Worm (Caenorhabditis elegans): ENCODE data around the gene his-37.

The his-37 gene

DNA sequence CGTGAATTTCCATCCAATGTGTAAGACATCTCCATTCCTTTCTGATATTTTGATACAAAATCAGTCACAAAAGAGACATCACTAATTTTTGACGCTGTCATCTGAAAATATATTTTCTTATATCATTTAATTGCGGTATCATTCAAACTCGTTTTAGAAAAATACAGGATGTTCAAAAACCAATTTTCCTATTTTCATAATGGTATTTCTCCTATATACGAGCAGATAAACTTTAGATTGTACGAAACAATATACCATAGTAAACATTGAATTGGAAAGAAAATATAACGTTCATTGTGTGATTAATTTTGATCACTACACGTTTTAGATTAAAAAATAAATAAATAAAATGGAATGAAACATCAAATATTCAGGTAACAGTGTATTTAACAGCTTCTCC lies 5.4 kb upstream of the his-37 start, which contains the start of gene C50F4.16:
TSS of gene C50F4.16 (minus strand) at position 101 of the 400 bp plus-strand sequence.
- no peak for TF ChIP-seq lin-39 (tag; optimal IDR thresholded peaks at IDR 0.05)
- no peak for TF ChIP-seq egl-13 (tag; optimal IDR thresholded peaks at IDR 0.05)
- TF ChIP-seq nhr-12 (tag; optimal IDR thresholded peaks at IDR 0.05) = no peak
- TF ChIP-seq snpc-4 (tag; optimal IDR thresholded peaks at IDR 0.05) = no peak
- no peak for TF ChIP-seq zag-1 (tag; optimal IDR thresholded peaks at IDR 0.05)
- no peak for TF ChIP-seq lin-35 (GFP tag; optimal IDR thresholded peaks at IDR 0.05)

DNA sequence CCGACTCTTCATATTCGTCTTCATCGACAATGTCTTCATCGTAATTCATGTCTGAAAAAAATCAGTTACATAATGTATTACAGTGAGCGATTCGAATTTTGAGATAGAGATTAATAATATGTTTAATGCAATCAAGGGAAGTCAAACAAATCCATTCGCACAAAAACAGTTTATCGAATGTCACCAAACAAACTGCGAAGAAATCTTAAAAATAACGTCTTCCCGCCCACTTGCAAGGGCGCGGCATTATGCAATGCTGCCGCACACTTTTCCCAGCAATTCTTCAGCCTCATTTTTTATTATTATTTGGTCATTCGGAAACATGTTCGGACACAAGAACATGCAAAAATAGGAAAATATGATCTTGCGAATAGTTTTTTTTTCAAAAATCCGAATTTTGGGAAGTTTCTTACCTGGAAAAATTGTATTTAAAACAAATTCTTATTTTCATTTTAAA lies 2.7 kb upstream of the his-37 start, which contains the start of gene mdf-1:
TSS of gene mdf-1 (minus strand) at position 51 of the 457 bp plus-strand sequence.
- no peak for TF ChIP-seq nhr-12 (tag; optimal IDR thresholded peaks at IDR 0.05)
- TF ChIP-seq efl-3 (GFP tag; optimal IDR thresholded peaks at IDR 0.05) = no peak
- TF ChIP-seq aha-1 (tag; optimal IDR thresholded peaks at IDR 0.05) = no peak
- no peak for TF ChIP-seq sox-4 (tag; optimal IDR thresholded peaks at IDR 0.05)
- peak; percentile 90 to 96 for TF ChIP-seq lin-35 (GFP tag; optimal IDR thresholded peaks at IDR 0.05)
- TF ChIP-seq mep-1 (tag; optimal IDR thresholded peaks at IDR 0.05) = peak; percentile 26
- no peak for TF ChIP-seq hlh-17 (GFP tag; optimal IDR thresholded peaks at IDR 0.05; ENCODE audit: borderline replicate concordance)
- TF ChIP-seq fos-1 (tag; optimal IDR thresholded peaks at IDR 0.05) = no peak
- TF ChIP-seq tbx-2 (tag; optimal IDR thresholded peaks at IDR 0.05) = peak; percentile 60
- TF ChIP-seq vab-15 (tag; optimal IDR thresholded peaks at IDR 0.05) = no peak
- TF ChIP-seq isw-1 (GFP tag; IDR thresholded peaks at IDR 0.05) = no peak
- peak; percentile 32 for TF ChIP-seq unc-86 (tag; optimal IDR thresholded peaks at IDR 0.05)
- TF ChIP-seq blmp-1 (tag; optimal IDR thresholded peaks at IDR 0.05) = peak; percentile 62
- peak; percentile 24 for TF ChIP-seq ztf-4 (tag; optimal IDR thresholded peaks at IDR 0.05)
- TF ChIP-seq fkh-10 (GFP tag; optimal IDR thresholded peaks at IDR 0.05) = no peak
- peak; percentile 58 for TF ChIP-seq unc-130 (tag; optimal IDR thresholded peaks at IDR 0.05)
- TF ChIP-seq zip-4 (GFP tag; optimal IDR thresholded peaks at IDR 0.05) = no peak
- no peak for TF ChIP-seq ztf-11 (tag; optimal IDR thresholded peaks at IDR 0.05)
- TF ChIP-seq C16A3.4 (tag; optimal IDR thresholded peaks at IDR 0.05) = peak; percentile 85
- TF ChIP-seq skn-1 (tag; optimal IDR thresholded peaks at IDR 0.05) = peak; percentile 67
- no peak for TF ChIP-seq nhr-76 (tag; optimal IDR thresholded peaks at IDR 0.05)
- no peak for TF ChIP-seq aly-2 (tag; optimal IDR thresholded peaks at IDR 0.05)
- peak; percentile 80 for TF ChIP-seq nhr-71 (tag; optimal IDR thresholded peaks at IDR 0.05)
- TF ChIP-seq nhr-84 (tag; optimal IDR thresholded peaks at IDR 0.05) = no peak
- TF ChIP-seq zag-1 (tag; optimal IDR thresholded peaks at IDR 0.05) = no peak
- TF ChIP-seq dpl-1 (GFP tag; optimal IDR thresholded peaks at IDR 0.05) = peak; percentile 85 to 93 (median 89)
- TF ChIP-seq lin-39 (tag; optimal IDR thresholded peaks at IDR 0.05) = no peak
- TF ChIP-seq mdl-1 (tag; optimal IDR thresholded peaks at IDR 0.05) = peak in 1 of 2 experiments; percentile 45
- TF ChIP-seq lsy-2 (tag; optimal IDR thresholded peaks at IDR 0.05) = peak; percentile 59 to 81
- TF ChIP-seq snu-23 (GFP tag; optimal IDR thresholded peaks at IDR 0.05) = peak; percentile 79
- no peak for TF ChIP-seq nhr-28 (tag; optimal IDR thresholded peaks at IDR 0.05)
- peak; percentile 50 for TF ChIP-seq egl-13 (tag; optimal IDR thresholded peaks at IDR 0.05)
- no peak for TF ChIP-seq ceh-63 (GFP tag; optimal IDR thresholded peaks at IDR 0.05)
- TF ChIP-seq lir-3 (tag; optimal IDR thresholded peaks at IDR 0.05; ENCODE audit: poor library complexity) = peak; percentile 57
- TF ChIP-seq C04F5.9 (tag; optimal IDR thresholded peaks at IDR 0.05) = no peak
- no peak for TF ChIP-seq elt-2 (tag; optimal IDR thresholded peaks at IDR 0.05)
- TF ChIP-seq rnt-1 (tag; optimal IDR thresholded peaks at IDR 0.05) = peak; percentile 61
- TF ChIP-seq pqm-1 (tag; optimal IDR thresholded peaks at IDR 0.05) = no peak
- peak; percentile 75 for TF ChIP-seq nhr-20 (tag; optimal IDR thresholded peaks at IDR 0.05)
- peak; percentile 57 for TF ChIP-seq fkh-8 (tag; optimal IDR thresholded peaks at IDR 0.05)
- TF ChIP-seq nhr-11 (tag; optimal IDR thresholded peaks at IDR 0.05) = no peak
- no peak for TF ChIP-seq alr-1 (tag; optimal IDR thresholded peaks at IDR 0.05; ENCODE audit: borderline replicate concordance)
- TF ChIP-seq xbp-1 (tag; optimal IDR thresholded peaks at IDR 0.05) = peak; percentile 60
- TF ChIP-seq grh-1 (GFP tag; IDR thresholded peaks at IDR 0.05) = no peak
- TF ChIP-seq mab-9 (GFP tag; IDR thresholded peaks at IDR 0.05) = no peak
- no peak for TF ChIP-seq fkh-4 (tag; optimal IDR thresholded peaks at IDR 0.05; ENCODE audit: borderline replicate concordance)
- peak; percentile 10 for TF ChIP-seq F16B12.6 (tag; optimal IDR thresholded peaks at IDR 0.05)
- TF ChIP-seq sptf-1 (tag; optimal IDR thresholded peaks at IDR 0.05) = no peak
- no peak for TF ChIP-seq nhr-77 (tag; optimal IDR thresholded peaks at IDR 0.05)
- TF ChIP-seq C34B4.2 (tag; optimal IDR thresholded peaks at IDR 0.05) = no peak
